Fruit fly (Drosophila melanogaster) whole organism, wandering third instar larva: ENCODE measurements around the gene Ca-alpha1T.

Source experiments
- Hr78 ChIP-seq: fragments of >200 bp; optimal IDR thresholded peaks from 2 replicates; lab custom pipeline; 2017; ENCODE audit warnings: missing biosample characterization, missing genetic modification characterization
- OdsH ChIP-seq: fragments of 200-800 bp; sonication (Bioruptor generic); optimal IDR thresholded peaks from 2 replicates; lab custom pipeline; 2016; ENCODE audit warnings: missing biosample characterization, mild to moderate bottlenecking, missing genetic modification characterization
- Vsx2 ChIP-seq: fragments of 200-300, 225-300 bp; sonication (Bioruptor generic); optimal IDR thresholded peaks from 2 replicates; lab custom pipeline; 2018; ENCODE audit warnings: missing biosample characterization, missing genetic modification characterization; ENCODE audit not compliant: partially characterized antibody
- brk ChIP-seq: fragments of 200-800 bp; sonication (Bioruptor generic); optimal IDR thresholded peaks from 2 replicates; lab custom pipeline; 2016; ENCODE audit warnings: missing biosample characterization, mild to moderate bottlenecking, missing genetic modification characterization
- dmrt93B ChIP-seq: fragments of 200-800 bp; sonication (Bioruptor generic); optimal IDR thresholded peaks from 2 replicates; lab custom pipeline; 2018; ENCODE audit warnings: missing biosample characterization, mild to moderate bottlenecking, missing genetic modification characterization
- foxo ChIP-seq, 2 experiments: fragments of 200-800 bp; sonication (Bioruptor generic); optimal IDR thresholded peaks; 2 replicates in 1 of 2; 3 replicates in 1 of 2; lab custom pipeline; 2016 to 2017; ENCODE audit warnings: missing biosample characterization in 2 of 2, missing genetic modification characterization in 2 of 2
- psq ChIP-seq: fragments of 200-800 bp; sonication (Bioruptor generic); optimal IDR thresholded peaks from 3 replicates; lab custom pipeline; 2017; ENCODE audit warnings: missing biosample characterization, mild to moderate bottlenecking, missing genetic modification characterization, moderate library complexity
- woc ChIP-seq: sonication (Bioruptor generic); optimal IDR thresholded peaks from 2 replicates; lab custom pipeline; 2016; ENCODE audit warnings: missing biosample characterization, mild to moderate bottlenecking, missing genetic modification characterization

DNA sequence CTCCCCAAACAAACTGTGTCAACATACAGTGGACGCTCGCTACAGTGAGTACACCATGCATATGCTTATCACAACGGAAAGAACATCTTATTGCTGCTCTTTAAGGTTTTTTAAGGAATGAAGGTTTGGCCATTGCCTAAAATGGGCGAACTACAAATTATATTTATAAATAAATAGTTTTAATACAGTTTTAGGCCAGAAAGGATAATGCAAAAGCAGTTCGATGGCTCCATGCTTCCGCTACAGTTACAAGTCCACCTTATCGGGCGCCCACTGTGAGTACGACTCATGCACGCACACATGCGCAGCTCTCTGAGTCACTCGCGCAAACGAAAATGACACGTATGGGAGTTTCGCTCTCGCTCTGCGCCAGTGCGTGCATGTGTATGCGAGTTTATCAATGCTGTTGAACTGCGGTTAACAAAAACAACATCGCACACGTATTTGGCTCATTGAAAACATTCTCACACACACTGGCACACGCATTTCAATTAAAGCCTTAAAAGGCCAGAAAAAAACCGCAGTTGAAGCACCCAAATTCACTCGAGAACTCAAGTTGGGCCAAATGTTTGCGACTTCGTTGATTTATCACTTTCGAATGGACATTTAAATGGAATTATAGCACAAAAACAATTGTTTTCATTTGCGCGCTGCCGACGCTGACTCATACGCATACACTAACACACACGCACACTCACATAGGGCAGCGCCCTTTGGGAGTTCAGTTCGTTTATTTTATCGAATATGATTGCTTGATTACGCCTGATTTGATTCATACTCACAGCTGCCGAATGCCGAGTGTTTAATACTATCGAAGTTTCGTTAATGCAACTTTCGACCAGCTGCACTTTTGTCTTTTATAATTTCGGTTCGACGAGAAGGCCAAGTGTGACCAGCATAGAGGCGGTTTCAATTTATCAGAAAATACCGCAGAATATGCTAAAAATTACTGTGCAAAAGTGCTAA lies 32.2 kb upstream of the Ca-alpha1T start, which contains the start of gene sqh:
- TF ChIP-seq foxo (GFP tag; optimal IDR thresholded peaks at IDR 0.05; lab: Kevin White, UChicago) (peak in 1 of 2 experiments; percentile 91), woc (peak; percentile 90), Hr78 (no peak), psq (peak; percentile 85), OdsH (peak; percentile 90), dmrt93B (GFP tag; lab: Kevin White, UChicago) (peak; percentile 83), brk (GFP tag; lab: Kevin White, UChicago) (peak; percentile 84), Vsx2 (no peak)
